Fruit fly (Drosophila melanogaster): ENCODE measurements around the gene Pss.
"Not testable (repeated sequence)": the region's sequence is repeated elsewhere in the genome, so short reads cannot be mapped to it uniquely, and the experiment has no call there.

Gene Pss

dm6 chr3L:20503886-20504285 lies 22.1 kb downstream of the Pss start, which contains the start of gene CG17637:
Gene CG17637, plus strand, starts transcription at chr3L:20504186.
- not testable (repeated sequence) for TF ChIP-seq Myc, ttk, insv (optimal IDR thresholded peaks at IDR 0.05)

- TF ChIP-seq h (optimal IDR thresholded peaks at IDR 0.05) (no peak), insv (optimal IDR thresholded peaks at IDR 0.05) (no peak), ttk (optimal IDR thresholded peaks at IDR 0.05) (no peak), Myc (optimal IDR thresholded peaks at IDR 0.05) (no peak), psq (optimal IDR thresholded peaks at IDR 0.05) (no peak), Sin3A (optimal IDR thresholded peaks at IDR 0.05) (no peak)
Measured at dm6 chr3L:20503256-20503655, 22.7 kb downstream of the Pss start.

- TF ChIP-seq Sin3A, psq, ttk (optimal IDR thresholded peaks at IDR 0.05): not testable (repeated sequence)
Measured at dm6 chr3L:20499536-20499935, 26.4 kb downstream of the Pss start, which contains the start of gene CG18281. Gene CG18281, plus strand, starts transcription at chr3L:20499836.

dm6 chr3L:20498204-20498603 lies 27.8 kb downstream of the Pss start:
- TF ChIP-seq Myc (optimal IDR thresholded peaks at IDR 0.05) (no peak), h (optimal IDR thresholded peaks at IDR 0.05) (no peak), Sin3A (optimal IDR thresholded peaks at IDR 0.05) (no peak), insv (optimal IDR thresholded peaks at IDR 0.05) (no peak), psq (optimal IDR thresholded peaks at IDR 0.05) (no peak), ttk (optimal IDR thresholded peaks at IDR 0.05) (no peak)

- TF ChIP-seq ttk (optimal IDR thresholded peaks at IDR 0.05), result no peak
- TF ChIP-seq Myc (optimal IDR thresholded peaks at IDR 0.05), result no peak
- no peak for TF ChIP-seq h (optimal IDR thresholded peaks at IDR 0.05)
- no peak for TF ChIP-seq psq (optimal IDR thresholded peaks at IDR 0.05)
- no peak for TF ChIP-seq Sin3A (optimal IDR thresholded peaks at IDR 0.05)
- TF ChIP-seq insv (optimal IDR thresholded peaks at IDR 0.05), result no peak
Measured at dm6 chr3L:20497124-20497996, 28.6 kb downstream of the Pss start, which contains the start of gene CG32425. Gene CG32425, plus strand, starts transcription at chr3L:20497323.

- TF ChIP-seq ttk (optimal IDR thresholded peaks at IDR 0.05), result no peak
Measured at dm6 chr3L:20494780-20495591, 31.0 kb downstream of the Pss start, which contains the start of gene ZnT77C. Gene ZnT77C, minus strand, starts transcription at chr3L:20494921.

- TF ChIP-seq psq (optimal IDR thresholded peaks at IDR 0.05), result no peak
Measured at dm6 chr3L:20494262-20494601, 31.7 kb downstream of the Pss start.

- TF ChIP-seq Sin3A (optimal IDR thresholded peaks at IDR 0.05) (no peak), insv (optimal IDR thresholded peaks at IDR 0.05) (no peak), h (optimal IDR thresholded peaks at IDR 0.05) (no peak)
Measured at dm6 chr3L:20493417-20494261, 32.3 kb downstream of the Pss start.

- TF ChIP-seq h (optimal IDR thresholded peaks at IDR 0.05), result no peak
- no peak for TF ChIP-seq ttk (optimal IDR thresholded peaks at IDR 0.05)
- TF ChIP-seq insv (optimal IDR thresholded peaks at IDR 0.05), result no peak
- TF ChIP-seq Myc (optimal IDR thresholded peaks at IDR 0.05), result no peak
- TF ChIP-seq Sin3A (optimal IDR thresholded peaks at IDR 0.05), result no peak
- no peak for TF ChIP-seq psq (optimal IDR thresholded peaks at IDR 0.05)
Measured at dm6 chr3L:20491525-20492132, 34.3 kb downstream of the Pss start, which contains the start of gene ND-39. Gene ND-39, plus strand, starts transcription at chr3L:20492082.

- TF ChIP-seq h (optimal IDR thresholded peaks at IDR 0.05) (no peak), psq (optimal IDR thresholded peaks at IDR 0.05) (no peak), ttk (optimal IDR thresholded peaks at IDR 0.05) (no peak), Myc (optimal IDR thresholded peaks at IDR 0.05) (no peak), Sin3A (optimal IDR thresholded peaks at IDR 0.05) (no peak)
Measured at dm6 chr3L:20487649-20488048, 38.3 kb downstream of the Pss start.

dm6 chr3L:20474789-20475208 lies 51.2 kb downstream of the Pss start:
- no peak for TF ChIP-seq psq (optimal IDR thresholded peaks at IDR 0.05)
- no peak for TF ChIP-seq insv (optimal IDR thresholded peaks at IDR 0.05)
- no peak for TF ChIP-seq Sin3A (optimal IDR thresholded peaks at IDR 0.05)
- TF ChIP-seq ttk (optimal IDR thresholded peaks at IDR 0.05), result no peak
- TF ChIP-seq Myc (optimal IDR thresholded peaks at IDR 0.05), result no peak
- TF ChIP-seq h (optimal IDR thresholded peaks at IDR 0.05), result no peak
